Worm (Caenorhabditis elegans) whole organism, L1 larva: ENCODE results near the gene F22B7.9.

Source experiments
- C04F5.9 ChIP-seq: sonication (generic microtip); optimal IDR thresholded peaks from 2 replicates; lab custom pipeline; 2016; ENCODE audit warnings: missing genetic modification characterization, missing compliant biosample characterization
- C16A3.4 ChIP-seq: fragments of 150-350 bp; optimal IDR thresholded peaks from 2 replicates; lab custom pipeline; 2014; ENCODE audit warnings: missing biosample characterization, missing genetic modification characterization
- F16B12.6 ChIP-seq: fragments of 150-350 bp; optimal IDR thresholded peaks from 2 replicates; lab custom pipeline; 2014; ENCODE audit warnings: missing biosample characterization, missing genetic modification characterization
- ama-1 ChIP-seq: fragments of 150-350 bp; optimal IDR thresholded peaks from 2 replicates; lab custom pipeline; 2014
- blmp-1 ChIP-seq: fragments of 150-350 bp; optimal IDR thresholded peaks from 2 replicates; lab custom pipeline; 2014; ENCODE audit warnings: missing biosample characterization, missing genetic modification characterization
- ceh-82 ChIP-seq, 3 experiments: fragments of 150-350 bp in 1 of 3; sonication (generic microtip) in 2 of 3; optimal IDR thresholded peaks; 2 replicates each; lab custom pipeline; 2014 to 2017; ENCODE audit warnings: missing biosample characterization in 3 of 3, missing genetic modification characterization in 3 of 3
- dpl-1 ChIP-seq, 3 experiments: fragments of 150-350 bp in 2 of 3; sonication (generic microtip) in 1 of 3; optimal IDR thresholded peaks; 2 replicates each; lab custom pipeline; 2014 to 2017; ENCODE audit warnings: missing biosample characterization in 3 of 3, missing genetic modification characterization in 3 of 3, missing genetic modification reagents in 3 of 3
- dsc-1 ChIP-seq: sonication (generic microtip); optimal IDR thresholded peaks from 2 replicates; lab custom pipeline; 2016; ENCODE audit warnings: mild to moderate bottlenecking, missing genetic modification characterization, missing compliant biosample characterization
- efl-1 ChIP-seq, 4 experiments: fragments of 150-350 bp; optimal IDR thresholded peaks in 3 of 4; peaks in 1 of 4; 1 replicate in 1 of 4; 2 replicates in 3 of 4; lab custom pipeline; 2014; ENCODE audit warnings: missing biosample characterization in 2 of 4, missing genetic modification characterization in 2 of 4, missing genetic modification reagents in 2 of 4
- egl-27 ChIP-seq, 2 experiments: fragments of 150-350 bp in 1 of 2; sonication (generic microtip); optimal IDR thresholded peaks; 3 replicates each; lab custom pipeline; 2017 to 2018; ENCODE audit warnings: missing biosample characterization in 2 of 2, missing genetic modification characterization in 2 of 2, missing genetic modification reagents in 2 of 2
- elt-3 ChIP-seq, 6 experiments: fragments of 150-350 bp in 1 of 6; sonication (generic microtip); optimal IDR thresholded peaks; 2 replicates each; lab custom pipeline; 2017 to 2018; ENCODE audit warnings: missing biosample characterization in 6 of 6, missing genetic modification characterization in 6 of 6, inconsistent platforms in 1 of 6
- fkh-10 ChIP-seq: sonication (generic microtip); optimal IDR thresholded peaks from 2 replicates; lab custom pipeline; 2017; ENCODE audit warnings: missing biosample characterization, missing genetic modification reagents, missing genetic modification characterization
- fkh-4 ChIP-seq: sonication (generic microtip); optimal IDR thresholded peaks from 2 replicates; lab custom pipeline; 2016; ENCODE audit warnings: missing compliant biosample characterization, missing genetic modification characterization, borderline replicate concordance
- fkh-8 ChIP-seq: sonication (generic microtip); optimal IDR thresholded peaks from 2 replicates; lab custom pipeline; 2016; ENCODE audit warnings: mild to moderate bottlenecking, missing genetic modification characterization, missing compliant biosample characterization
- irx-1 ChIP-seq: sonication (generic microtip); optimal IDR thresholded peaks from 2 replicates; lab custom pipeline; 2016; ENCODE audit warnings: missing genetic modification characterization, missing compliant biosample characterization
- jun-1 ChIP-seq: fragments of 150-350 bp; optimal IDR thresholded peaks from 2 replicates; lab custom pipeline; 2014; ENCODE audit warnings: missing biosample characterization, missing genetic modification reagents, missing genetic modification characterization
- lin-13 ChIP-seq: fragments of 150-350 bp; optimal IDR thresholded peaks from 2 replicates; lab custom pipeline; 2014; ENCODE audit warnings: missing biosample characterization, missing genetic modification reagents, missing genetic modification characterization
- lin-14 ChIP-seq: fragments of 200-800 bp; sonication (Bioruptor generic); optimal IDR thresholded peaks from 2 replicates; lab custom pipeline; 2018; ENCODE audit warnings: mild to moderate bottlenecking, missing genetic modification characterization, moderate library complexity, missing compliant biosample characterization
- lin-15B ChIP-seq: fragments of 150-350 bp; sonication (generic microtip); optimal IDR thresholded peaks from 3 replicates; lab custom pipeline; 2014; ENCODE audit warnings: missing biosample characterization, missing genetic modification characterization
- lin-35 ChIP-seq, 2 experiments: fragments of 150-350 bp; optimal IDR thresholded peaks; 2 replicates each; lab custom pipeline; 2014; ENCODE audit warnings: missing biosample characterization in 2 of 2, missing genetic modification characterization in 2 of 2, missing genetic modification reagents in 2 of 2
- lir-3 ChIP-seq: sonication (generic microtip); optimal IDR thresholded peaks from 2 replicates; lab custom pipeline; 2016; ENCODE audit warnings: mild to moderate bottlenecking, missing genetic modification characterization, moderate library complexity, missing compliant biosample characterization; ENCODE audit not compliant: poor library complexity
- lsy-2 ChIP-seq, 2 experiments: fragments of 150-350 bp; optimal IDR thresholded peaks; 2 replicates each; lab custom pipeline; 2014; ENCODE audit warnings: missing biosample characterization in 2 of 2, missing genetic modification characterization in 2 of 2
- mdl-1 ChIP-seq, 2 experiments: fragments of 150-350 bp; optimal IDR thresholded peaks; 2 replicates each; lab custom pipeline; 2014 to 2017; ENCODE audit warnings: missing biosample characterization in 2 of 2, missing genetic modification characterization in 2 of 2, inconsistent platforms in 1 of 2
- mef-2 ChIP-seq: fragments of 150-350 bp; optimal IDR thresholded peaks from 2 replicates; lab custom pipeline; 2014; ENCODE audit warnings: missing biosample characterization, missing genetic modification characterization
- mep-1 ChIP-seq: fragments of 150-350 bp; optimal IDR thresholded peaks from 2 replicates; lab custom pipeline; 2014; ENCODE audit warnings: missing biosample characterization, missing genetic modification characterization
- nhr-20 ChIP-seq: sonication (generic microtip); optimal IDR thresholded peaks from 2 replicates; lab custom pipeline; 2016; ENCODE audit warnings: mild to moderate bottlenecking, missing genetic modification characterization, missing compliant biosample characterization
- nhr-47 ChIP-seq: sonication (generic microtip); optimal IDR thresholded peaks from 2 replicates; lab custom pipeline; 2016; ENCODE audit warnings: mild to moderate bottlenecking, missing genetic modification characterization, moderate library complexity, missing compliant biosample characterization
- nhr-71 ChIP-seq: sonication (generic microtip); optimal IDR thresholded peaks from 2 replicates; lab custom pipeline; 2016; ENCODE audit warnings: mild to moderate bottlenecking, missing genetic modification characterization, moderate library complexity, missing compliant biosample characterization
- nhr-77 ChIP-seq: fragments of 150-350 bp; optimal IDR thresholded peaks from 2 replicates; lab custom pipeline; 2014; ENCODE audit warnings: missing biosample characterization, missing genetic modification characterization
- nhr-85 ChIP-seq: sonication (generic microtip); peaks from one replicate; lab custom pipeline; 2016; ENCODE audit warnings: missing genetic modification characterization, inconsistent platforms, missing compliant biosample characterization
- nhr-90 ChIP-seq: sonication (generic microtip); optimal IDR thresholded peaks from 2 replicates; lab custom pipeline; 2016; ENCODE audit warnings: mild to moderate bottlenecking, missing genetic modification characterization, missing compliant biosample characterization; ENCODE audit not compliant: poor library complexity
- pag-3 ChIP-seq: sonication (generic microtip); optimal IDR thresholded peaks from 2 replicates; lab custom pipeline; 2017; ENCODE audit warnings: missing genetic modification characterization, mild to moderate bottlenecking, missing compliant biosample characterization, antibody characterized with exemption, borderline replicate concordance; ENCODE audit not compliant: insufficient read depth
- pax-3 ChIP-seq: fragments of 200-800 bp; sonication (Bioruptor generic); optimal IDR thresholded peaks from 2 replicates; lab custom pipeline; 2018; ENCODE audit warnings: mild to moderate bottlenecking, missing genetic modification characterization, moderate library complexity, missing compliant biosample characterization
- rnt-1 ChIP-seq: sonication (generic microtip); optimal IDR thresholded peaks from 2 replicates; lab custom pipeline; 2016; ENCODE audit warnings: mild to moderate bottlenecking, missing genetic modification characterization, moderate library complexity, missing compliant biosample characterization
- skn-1 ChIP-seq: fragments of 150-350 bp; optimal IDR thresholded peaks from 2 replicates; lab custom pipeline; 2014; ENCODE audit warnings: missing biosample characterization, missing genetic modification characterization
- snu-23 ChIP-seq: sonication (generic microtip); optimal IDR thresholded peaks from 2 replicates; lab custom pipeline; 2016; ENCODE audit warnings: missing genetic modification characterization, missing compliant biosample characterization
- swsn-7 ChIP-seq: sonication (generic microtip); optimal IDR thresholded peaks from 2 replicates; lab custom pipeline; 2016; ENCODE audit warnings: missing genetic modification characterization, missing compliant biosample characterization
- tbx-2 ChIP-seq: sonication (generic microtip); optimal IDR thresholded peaks from 2 replicates; lab custom pipeline; 2016; ENCODE audit warnings: missing genetic modification characterization, missing compliant biosample characterization
- unc-130 ChIP-seq: fragments of 150-350 bp; optimal IDR thresholded peaks from 2 replicates; lab custom pipeline; 2017; ENCODE audit warnings: missing biosample characterization, missing genetic modification characterization, inconsistent platforms
- unc-62 ChIP-seq: fragments of 150-350 bp; optimal IDR thresholded peaks from 2 replicates; lab custom pipeline; 2014; ENCODE audit warnings: missing biosample characterization, missing genetic modification reagents, missing genetic modification characterization
- vab-15 ChIP-seq: sonication (generic microtip); optimal IDR thresholded peaks from 2 replicates; lab custom pipeline; 2017; ENCODE audit warnings: missing genotype, mild to moderate bottlenecking, missing genetic modification characterization, missing compliant biosample characterization
- xbp-1 ChIP-seq: sonication (generic microtip); optimal IDR thresholded peaks from 2 replicates; lab custom pipeline; 2016; ENCODE audit warnings: missing genetic modification characterization, missing compliant biosample characterization
- ztf-11 ChIP-seq, 2 experiments: sonication (generic microtip); optimal IDR thresholded peaks; 2 replicates each; lab custom pipeline; 2016 to 2017; ENCODE audit warnings: missing genetic modification characterization in 2 of 2, missing biosample characterization in 1 of 2, missing compliant biosample characterization in 1 of 2

Gene F22B7.9

ce11 chrIII:8689655-8690054 lies 35.9 kb upstream of the F22B7.9 start, which contains the start of gene B0303.4:
TSS of gene B0303.4 (plus strand) at chrIII:8689850.
- TF ChIP-seq lin-35 (GFP tag; optimal IDR thresholded peaks at IDR 0.05; lab: Kevin White, UChicago) (peak; percentile 68 to 76), nhr-47 (tag; lab: Kevin White, UChicago) (peak; percentile 46), C04F5.9 (no peak), irx-1 (tag; lab: Kevin White, UChicago) (no peak), tbx-2 (peak; percentile 46), xbp-1 (tag; lab: Kevin White, UChicago) (peak; percentile 34), lin-14 (peak; percentile 89), nhr-71 (tag; lab: Kevin White, UChicago) (peak; percentile 72), dsc-1 (peak; percentile 33), blmp-1 (tag; lab: Kevin White, UChicago) (peak; percentile 83), ztf-11 (tag; optimal IDR thresholded peaks at IDR 0.05; lab: Kevin White, UChicago) (no peak), vab-15 (tag; lab: Kevin White, UChicago) (no peak), F16B12.6 (tag; lab: Kevin White, UChicago) (peak; percentile 83), mep-1 (tag; lab: Kevin White, UChicago) (peak; percentile 92), elt-3 (tag; optimal IDR thresholded peaks at IDR 0.05; lab: Kevin White, UChicago) (peak in 1 of 6 experiments; percentile 67), nhr-90 (peak; percentile 20), lin-15B (tag; lab: Kevin White, UChicago) (peak; percentile 38), unc-130 (tag; lab: Kevin White, UChicago) (peak; percentile 48), skn-1 (tag; lab: Kevin White, UChicago) (peak; percentile 53), lin-13 (peak; percentile 29), ceh-82 (tag; optimal IDR thresholded peaks at IDR 0.05; lab: Kevin White, UChicago) (peak in 1 of 3 experiments; percentile 33), ama-1 (lab: Kevin White, UChicago) (no peak), pax-3 (tag; lab: Kevin White, UChicago) (no peak), dpl-1 (GFP tag; optimal IDR thresholded peaks at IDR 0.05; lab: Kevin White, UChicago) (peak; percentile 46 to 68 (median 51)), fkh-10 (GFP tag; lab: Kevin White, UChicago) (no peak), nhr-77 (tag; lab: Kevin White, UChicago) (no peak), mdl-1 (tag; optimal IDR thresholded peaks at IDR 0.05; lab: Kevin White, UChicago) (peak in 1 of 2 experiments; percentile 28), mef-2 (tag; lab: Kevin White, UChicago) (no peak), pag-3 (tag; lab: Kevin White, UChicago) (peak; percentile 43), snu-23 (GFP tag; lab: Kevin White, UChicago) (peak; percentile 74), C16A3.4 (tag; lab: Kevin White, UChicago) (peak; percentile 51), rnt-1 (tag; lab: Kevin White, UChicago) (peak; percentile 54), nhr-20 (tag; lab: Kevin White, UChicago) (peak; percentile 52), efl-1 (optimal IDR thresholded peaks at IDR 0.05; lab: Kevin White, UChicago) (peak; percentile 59 to 64), efl-1 (GFP tag; optimal IDR thresholded peaks at IDR 0.05 in 1 of 2; lab: Kevin White, UChicago) (peak; percentile 55 to 63), lsy-2 (tag; optimal IDR thresholded peaks at IDR 0.05; lab: Kevin White, UChicago) (peak; percentile 76), egl-27 (tag; optimal IDR thresholded peaks at IDR 0.05; lab: Kevin White, UChicago) (no peak), jun-1 (tag; lab: Kevin White, UChicago) (no peak), swsn-7 (tag; lab: Kevin White, UChicago) (peak; percentile 55), fkh-8 (peak; percentile 51), nhr-85 (no peak), fkh-4 (tag; lab: Kevin White, UChicago) (no peak), unc-62 (GFP tag; lab: Kevin White, UChicago) (no peak), lir-3 (peak; percentile 38)
